Fruit fly (Drosophila melanogaster): ENCODE results near the gene CG7968.

CG7968 gene

DNA sequence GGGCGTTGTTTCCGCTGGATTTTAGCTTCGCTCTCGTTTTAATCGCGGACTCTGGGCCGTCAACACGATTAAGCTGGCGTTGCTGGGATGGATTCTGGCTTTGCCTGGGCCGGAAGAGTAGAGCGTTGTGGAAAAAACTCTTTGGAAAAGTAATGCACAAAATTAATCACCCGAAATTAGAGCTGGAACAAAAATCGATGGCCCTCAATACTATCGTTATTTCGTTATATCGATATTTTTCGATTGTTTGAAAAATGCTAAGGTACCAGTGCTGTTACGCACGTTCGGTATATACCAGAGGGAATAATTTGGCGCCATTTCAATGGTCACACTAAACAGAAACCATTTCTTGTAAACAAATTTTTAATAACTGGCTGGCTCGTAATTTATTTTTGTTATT is 19.7 kb upstream of the CG7968 start, which contains the start of the genes Arpc1 and Orc5 (continued):
- TF ChIP-seq CG5180 (GFP tag; optimal IDR thresholded peaks at IDR 0.05) (no peak), CG7839 (tag; optimal IDR thresholded peaks at IDR 0.05) (no peak), trh (GFP tag; optimal IDR thresholded peaks at IDR 0.05) (no peak), mirr (GFP tag; optimal IDR thresholded peaks at IDR 0.05) (no peak), CG18262 (tag; optimal IDR thresholded peaks at IDR 0.05) (no peak), D19B (GFP tag; optimal IDR thresholded peaks at IDR 0.05) (no peak), CG10565 (GFP tag; optimal IDR thresholded peaks at IDR 0.05) (no peak), klu (GFP tag; IDR thresholded peaks at IDR 0.05) (no peak), ase (GFP tag; IDR thresholded peaks at IDR 0.05) (no peak), CG3726 (GFP tag; IDR thresholded peaks at IDR 0.05) (no peak), odd (GFP tag; optimal IDR thresholded peaks at IDR 0.05) (no peak), otp (GFP tag; IDR thresholded peaks at IDR 0.05) (no peak), kni (GFP tag; optimal IDR thresholded peaks at IDR 0.05) (no peak), hbn (GFP tag; IDR thresholded peaks at IDR 0.05; ENCODE audit: partially characterized antibody) (peak; percentile 92), ci (GFP tag; IDR thresholded peaks at IDR 0.05) (no peak), ara (GFP tag; IDR thresholded peaks at IDR 0.05) (no peak), trem (tag; optimal IDR thresholded peaks at IDR 0.05) (peak; percentile 76), fru (optimal IDR thresholded peaks at IDR 0.05) (no peak), CG10366 (GFP tag; IDR thresholded peaks at IDR 0.05) (no peak), cg (GFP tag; optimal IDR thresholded peaks at IDR 0.05) (no peak), Xrp1 (GFP tag; IDR thresholded peaks at IDR 0.05) (no peak), Drgx (GFP tag; IDR thresholded peaks at IDR 0.05) (no peak), CG9817 (tag; optimal IDR thresholded peaks at IDR 0.05) (no peak), en (GFP tag; optimal IDR thresholded peaks at IDR 0.05) (no peak), CG15696 (tag; optimal IDR thresholded peaks at IDR 0.05) (no peak), dysf (GFP tag; IDR thresholded peaks at IDR 0.05) (no peak), Dek (tag; optimal IDR thresholded peaks at IDR 0.05) (no peak), crc (GFP tag; optimal IDR thresholded peaks at IDR 0.05) (no peak), CG18599 (GFP tag; optimal IDR thresholded peaks at IDR 0.05) (no peak), lab (GFP tag; optimal IDR thresholded peaks at IDR 0.05) (no peak), Spps (tag; optimal IDR thresholded peaks at IDR 0.05) (no peak), CG14965 (GFP tag; optimal IDR thresholded peaks at IDR 0.05; ENCODE audit: borderline replicate concordance) (no peak), CG7357 (GFP tag; IDR thresholded peaks at IDR 0.05) (no peak), CG30431 (GFP tag; optimal IDR thresholded peaks at IDR 0.05) (no peak), CG8281 (tag; optimal IDR thresholded peaks at IDR 0.05) (no peak), CG34422 (GFP tag; IDR thresholded peaks at IDR 0.05) (peak; percentile 29; the same call in 1 of the 3 replicates), CG10321 (GFP tag; IDR thresholded peaks at IDR 0.05) (no peak), Sox102F (GFP tag; optimal IDR thresholded peaks at IDR 0.05) (no peak), nom (GFP tag; optimal IDR thresholded peaks at IDR 0.05) (no peak), CG3065 (GFP tag; optimal IDR thresholded peaks at IDR 0.05) (no peak), HLH4C (GFP tag; IDR thresholded peaks at IDR 0.05; ENCODE audit: partially characterized antibody) (peak; percentile 77), sens-2 (GFP tag; IDR thresholded peaks at IDR 0.05) (no peak), tgo (GFP tag; IDR thresholded peaks at IDR 0.05) (no peak), inv (GFP tag; IDR thresholded peaks at IDR 0.05; ENCODE audit: partially characterized antibody) (peak; percentile 80; the same call in 1 of the 2 replicates), gt (GFP tag; IDR thresholded peaks at IDR 0.05) (no peak), CG14860 (GFP tag; IDR thresholded peaks at IDR 0.05; ENCODE audit: partially characterized antibody) (peak; percentile 83), Pdp1 (GFP tag; optimal IDR thresholded peaks at IDR 0.05) (peak in 1 of 2 experiments; percentile 84), insv (GFP tag; optimal IDR thresholded peaks at IDR 0.05) (peak in 1 of 2 experiments; percentile 4), CG17802 (tag; optimal IDR thresholded peaks at IDR 0.05) (no peak), pros (GFP tag; optimal IDR thresholded peaks at IDR 0.05) (no peak), dpn (GFP tag; optimal IDR thresholded peaks at IDR 0.05) (peak in 1 of 2 experiments; percentile 27)
